Worm (Caenorhabditis elegans) whole organism, mixed stage, embryonic: ENCODE results near the gene Y17G7B.3.

Experiments
- M03D4.4 ChIP-seq: sonication (generic microtip); optimal IDR thresholded peaks from 2 replicates; lab custom pipeline; 2017; ENCODE audit warnings: mild to moderate bottlenecking, missing genetic modification characterization, missing compliant biosample characterization
- bed-3 ChIP-seq: fragments of 200-800 bp; sonication (Bioruptor generic); optimal IDR thresholded peaks from 3 replicates; lab custom pipeline; 2018; ENCODE audit warnings: mild to moderate bottlenecking, missing genetic modification characterization, moderate library complexity, missing compliant biosample characterization
- blmp-1 ChIP-seq: fragments of 150-350 bp; optimal IDR thresholded peaks from 2 replicates; lab custom pipeline; 2014; ENCODE audit warnings: missing biosample characterization, missing genetic modification characterization
- ceh-39 ChIP-seq: fragments of 150-350 bp; optimal IDR thresholded peaks from 2 replicates; lab custom pipeline; 2014; ENCODE audit warnings: missing biosample characterization, missing genetic modification characterization
- ceh-43 ChIP-seq: fragments of 200-800 bp; sonication (Bioruptor generic); optimal IDR thresholded peaks from 2 replicates; lab custom pipeline; 2018; ENCODE audit warnings: mild to moderate bottlenecking, missing genetic modification characterization, moderate library complexity, missing compliant biosample characterization
- ceh-83 ChIP-seq: fragments of 200-800 bp; sonication (Bioruptor generic); optimal IDR thresholded peaks from 2 replicates; lab custom pipeline; 2018; ENCODE audit warnings: mild to moderate bottlenecking, missing genetic modification characterization, missing compliant biosample characterization
- ces-1 ChIP-seq: fragments of 150-350 bp; optimal IDR thresholded peaks from 2 replicates; lab custom pipeline; 2014; ENCODE audit warnings: missing biosample characterization, missing genetic modification reagents, missing genetic modification characterization
- cnd-1 ChIP-seq: fragments of 200-800 bp; sonication (Bioruptor generic); optimal IDR thresholded peaks from 2 replicates; lab custom pipeline; 2018; ENCODE audit warnings: mild to moderate bottlenecking, missing genetic modification characterization, missing compliant biosample characterization
- drap-1 ChIP-seq: fragments of 200-800 bp; sonication (Bioruptor generic); optimal IDR thresholded peaks from 3 replicates; lab custom pipeline; 2018; ENCODE audit warnings: mild to moderate bottlenecking, missing genetic modification characterization, missing compliant biosample characterization
- elt-1 ChIP-seq: sonication (generic microtip); optimal IDR thresholded peaks from 2 replicates; lab custom pipeline; 2017; ENCODE audit warnings: missing genetic modification characterization, mild to moderate bottlenecking, missing compliant biosample characterization, antibody characterized with exemption, moderate library complexity, borderline replicate concordance; ENCODE audit not compliant: insufficient read depth
- elt-3 ChIP-seq: fragments of 150-350 bp; optimal IDR thresholded peaks from 2 replicates; lab custom pipeline; 2014; ENCODE audit warnings: missing biosample characterization, missing genetic modification characterization
- flh-1 ChIP-seq: fragments of 200-800 bp; sonication (Bioruptor generic); optimal IDR thresholded peaks from 2 replicates; lab custom pipeline; 2018; ENCODE audit warnings: mild to moderate bottlenecking, missing genetic modification characterization, moderate library complexity, missing compliant biosample characterization
- ham-2 ChIP-seq: fragments of 200-800 bp; sonication (Bioruptor generic); optimal IDR thresholded peaks from 2 replicates; lab custom pipeline; 2018; ENCODE audit warnings: mild to moderate bottlenecking, missing genetic modification characterization, missing compliant biosample characterization
- hlh-1 ChIP-seq: fragments of 150-350 bp; optimal IDR thresholded peaks from 2 replicates; lab custom pipeline; 2014; ENCODE audit warnings: missing biosample characterization, missing genetic modification reagents, missing genetic modification characterization
- lin-13 ChIP-seq: fragments of 150-350 bp; optimal IDR thresholded peaks from 2 replicates; lab custom pipeline; 2014; ENCODE audit warnings: missing biosample characterization, missing genetic modification characterization
- lin-32 ChIP-seq: fragments of 200-800 bp; sonication (Bioruptor generic); optimal IDR thresholded peaks from 2 replicates; lab custom pipeline; 2018; ENCODE audit warnings: mild to moderate bottlenecking, missing genetic modification characterization, missing compliant biosample characterization
- lsy-2 ChIP-seq: fragments of 150-350 bp; optimal IDR thresholded peaks from 2 replicates; lab custom pipeline; 2014; ENCODE audit warnings: missing biosample characterization, missing genetic modification characterization
- mab-5 ChIP-seq: fragments of 150-350 bp; optimal IDR thresholded peaks from 2 replicates; lab custom pipeline; 2014; ENCODE audit warnings: missing biosample characterization, missing genetic modification characterization
- mls-2 ChIP-seq: sonication (generic microtip); optimal IDR thresholded peaks from 2 replicates; lab custom pipeline; 2016; ENCODE audit warnings: mild to moderate bottlenecking, missing genetic modification characterization, moderate library complexity, missing compliant biosample characterization
- nhr-12 ChIP-seq: fragments of 150-350 bp; optimal IDR thresholded peaks from 2 replicates; lab custom pipeline; 2014; ENCODE audit warnings: missing biosample characterization, missing genetic modification characterization
- nhr-2 ChIP-seq: fragments of 150-350 bp; optimal IDR thresholded peaks from 2 replicates; lab custom pipeline; 2014; ENCODE audit warnings: missing biosample characterization, missing genetic modification characterization
- nhr-28 ChIP-seq: fragments of 150-350 bp; optimal IDR thresholded peaks from 2 replicates; lab custom pipeline; 2014; ENCODE audit warnings: missing biosample characterization, missing genetic modification characterization
- nhr-76 ChIP-seq: sonication (generic microtip); optimal IDR thresholded peaks from 2 replicates; lab custom pipeline; 2017; ENCODE audit warnings: missing biosample characterization, missing genetic modification characterization
- pha-4 ChIP-seq: fragments of 150-350 bp; optimal IDR thresholded peaks from 2 replicates; lab custom pipeline; 2018; ENCODE audit warnings: missing biosample characterization, missing genetic modification reagents, missing genetic modification characterization
- sem-2 ChIP-seq: fragments of 200-800 bp; sonication (Bioruptor generic); optimal IDR thresholded peaks from 2 replicates; lab custom pipeline; 2018; ENCODE audit warnings: mild to moderate bottlenecking, missing genetic modification characterization, missing compliant biosample characterization
- snpc-4 ChIP-seq: fragments of 150-350 bp; optimal IDR thresholded peaks from 2 replicates; lab custom pipeline; 2014; ENCODE audit warnings: missing biosample characterization, missing genetic modification characterization
- sptf-1 ChIP-seq: sonication (generic microtip); optimal IDR thresholded peaks from 2 replicates; lab custom pipeline; 2017; ENCODE audit warnings: mild to moderate bottlenecking, missing genetic modification characterization, moderate library complexity, missing compliant biosample characterization
- tbx-8 ChIP-seq: fragments of 200-800 bp; sonication (Bioruptor generic); optimal IDR thresholded peaks from 2 replicates; lab custom pipeline; 2018; ENCODE audit warnings: mild to moderate bottlenecking, missing genetic modification characterization, moderate library complexity, missing compliant biosample characterization
- unc-120 ChIP-seq: sonication (generic microtip); optimal IDR thresholded peaks from 2 replicates; lab custom pipeline; 2017; ENCODE audit warnings: missing genetic modification characterization, missing compliant biosample characterization; ENCODE audit not compliant: poor library complexity, severe bottlenecking
- unc-62 ChIP-seq: fragments of 150-350 bp; optimal IDR thresholded peaks from 2 replicates; lab custom pipeline; 2014; ENCODE audit warnings: missing biosample characterization, missing genetic modification reagents, missing genetic modification characterization
- zip-8 ChIP-seq: fragments of 150-350 bp; optimal IDR thresholded peaks from 2 replicates; lab custom pipeline; 2014; ENCODE audit warnings: missing biosample characterization, missing genetic modification characterization
- ztf-11 ChIP-seq: fragments of 150-350 bp; optimal IDR thresholded peaks from 2 replicates; lab custom pipeline; 2014; ENCODE audit warnings: missing biosample characterization, missing genetic modification characterization

Y17G7B.3 gene

DNA sequence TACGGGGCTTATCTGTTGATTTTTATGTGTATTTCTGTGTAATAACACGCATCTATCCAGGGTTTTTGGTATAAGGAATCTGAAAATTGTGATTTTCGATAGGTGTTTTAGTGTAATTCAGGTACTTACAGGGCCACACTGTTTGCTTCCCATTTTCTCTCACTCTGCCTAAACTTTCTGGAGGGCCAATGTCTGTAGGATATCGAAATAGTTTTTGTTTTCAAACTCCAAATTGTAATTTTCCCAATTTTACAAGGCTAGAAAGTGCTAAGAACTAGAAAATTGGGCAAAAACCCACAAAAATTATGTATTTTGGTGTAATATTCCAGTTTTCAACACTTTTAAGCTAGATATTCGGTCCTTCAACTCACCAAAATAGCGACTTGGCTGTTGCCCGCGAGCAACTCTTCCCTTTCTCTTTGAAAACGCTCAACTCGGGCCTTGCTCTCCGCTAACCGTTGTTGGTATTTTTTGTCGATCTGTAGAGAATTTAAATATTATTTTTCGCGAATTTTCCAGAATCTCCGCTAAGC lies 12.0 kb upstream of the Y17G7B.3 start:
- TF ChIP-seq unc-120 (no peak), nhr-76 (tag; lab: Kevin White, UChicago) (no peak), mab-5 (tag; lab: Kevin White, UChicago) (no peak), sem-2 (no peak), bed-3 (no peak), pha-4 (no peak), hlh-1 (no peak), mls-2 (tag; lab: Kevin White, UChicago) (no peak), ztf-11 (tag; lab: Kevin White, UChicago) (no peak), tbx-8 (no peak), blmp-1 (tag; lab: Kevin White, UChicago) (no peak), ceh-39 (tag; lab: Kevin White, UChicago) (no peak), ceh-83 (GFP tag; lab: Kevin White, UChicago) (no peak), elt-3 (tag; lab: Kevin White, UChicago) (no peak), nhr-2 (tag; lab: Kevin White, UChicago) (no peak), lin-13 (no peak)

DNA sequence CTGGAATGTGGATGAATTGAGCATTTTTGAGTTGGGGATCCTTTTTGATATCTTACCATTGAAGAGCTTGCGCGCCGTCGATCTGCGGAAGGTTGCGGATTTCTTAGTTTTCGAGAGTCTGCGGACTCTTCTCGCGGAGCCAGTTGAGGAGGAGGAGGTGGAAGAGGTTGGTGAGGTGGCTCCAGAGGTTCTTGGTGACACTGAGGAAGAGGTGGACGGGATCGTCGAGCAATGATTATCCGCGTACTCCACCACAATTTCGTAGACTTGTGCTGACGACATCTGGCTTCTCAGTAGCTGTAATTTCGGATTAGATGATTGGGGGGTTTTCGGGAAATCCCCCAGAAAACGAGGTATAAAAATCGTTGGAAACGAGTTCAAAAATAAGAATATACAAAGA lies 11.5 kb upstream of the Y17G7B.3 start, which contains the start of gene Y17G7B.21:
Gene Y17G7B.21 (minus strand): TSS at position 299 of the 400 bp plus-strand sequence.
- TF ChIP-seq nhr-76 (tag; lab: Kevin White, UChicago): no peak
- no peak for TF ChIP-seq ceh-39 (tag; lab: Kevin White, UChicago)
- TF ChIP-seq sem-2: no peak
- TF ChIP-seq lin-32: no peak
- no peak for TF ChIP-seq mab-5 (tag; lab: Kevin White, UChicago)
- no peak for TF ChIP-seq bed-3
- no peak for TF ChIP-seq unc-120
- no peak for TF ChIP-seq elt-1 (tag; lab: Kevin White, UChicago)
- no peak for TF ChIP-seq zip-8 (tag; lab: Kevin White, UChicago)

DNA sequence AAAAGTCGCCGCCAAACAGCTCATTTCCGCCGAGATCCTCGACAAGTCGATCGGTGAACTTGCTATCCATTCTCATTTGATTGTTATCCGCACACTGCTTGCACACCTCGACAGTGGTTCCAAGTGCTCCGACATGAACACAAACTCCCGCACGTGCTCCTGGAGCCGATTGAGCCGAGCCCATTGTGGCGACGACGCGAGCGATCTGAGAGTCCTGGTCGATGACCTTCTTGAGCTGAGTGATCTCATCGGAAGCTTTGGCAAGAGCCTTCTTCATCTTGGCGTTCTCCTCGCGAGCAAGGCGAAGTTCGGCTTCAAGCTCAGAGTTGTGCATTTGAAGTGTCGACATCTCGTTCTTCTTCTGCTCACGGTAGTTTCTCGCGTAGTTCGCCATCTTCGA lies 10.3 kb upstream of the Y17G7B.3 start:
- TF ChIP-seq M03D4.4 (tag; lab: Kevin White, UChicago): no peak
- TF ChIP-seq, all 35 proteins: peak for 0

DNA sequence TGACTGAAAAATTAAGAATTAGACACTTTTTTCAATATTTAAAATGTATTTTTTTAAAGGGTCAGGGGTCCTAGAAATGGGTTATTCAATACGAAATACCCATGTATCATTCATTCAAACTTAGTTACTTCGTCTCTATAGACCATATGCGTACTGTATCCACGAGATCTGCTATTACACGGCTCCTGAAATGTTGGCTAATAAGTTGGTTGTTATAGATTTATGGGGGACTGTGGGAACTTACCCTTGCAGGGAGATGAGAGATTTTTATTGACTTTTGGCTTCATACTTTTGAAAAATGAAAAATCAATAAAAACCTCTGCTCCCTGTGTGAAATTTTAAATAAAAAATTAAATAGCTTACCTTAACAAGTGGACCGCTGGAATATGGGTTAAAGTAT lies 9.9 kb upstream of the Y17G7B.3 start:
- TF ChIP-seq flh-1 (GFP tag; lab: Kevin White, UChicago) (no peak), M03D4.4 (tag; lab: Kevin White, UChicago) (no peak), unc-62 (GFP tag; lab: Kevin White, UChicago) (no peak), hlh-1 (no peak), cnd-1 (tag; lab: Kevin White, UChicago) (no peak), lin-32 (no peak), ceh-83 (GFP tag; lab: Kevin White, UChicago) (no peak), nhr-28 (tag; lab: Kevin White, UChicago) (no peak), elt-3 (tag; lab: Kevin White, UChicago) (no peak), ceh-43 (GFP tag; lab: Kevin White, UChicago) (no peak), ces-1 (GFP tag; lab: Kevin White, UChicago) (no peak), pha-4 (no peak), lin-13 (no peak), ham-2 (GFP tag; lab: Kevin White, UChicago) (no peak), sem-2 (no peak), bed-3 (no peak), ceh-39 (tag; lab: Kevin White, UChicago) (no peak), elt-1 (tag; lab: Kevin White, UChicago) (no peak)

DNA sequence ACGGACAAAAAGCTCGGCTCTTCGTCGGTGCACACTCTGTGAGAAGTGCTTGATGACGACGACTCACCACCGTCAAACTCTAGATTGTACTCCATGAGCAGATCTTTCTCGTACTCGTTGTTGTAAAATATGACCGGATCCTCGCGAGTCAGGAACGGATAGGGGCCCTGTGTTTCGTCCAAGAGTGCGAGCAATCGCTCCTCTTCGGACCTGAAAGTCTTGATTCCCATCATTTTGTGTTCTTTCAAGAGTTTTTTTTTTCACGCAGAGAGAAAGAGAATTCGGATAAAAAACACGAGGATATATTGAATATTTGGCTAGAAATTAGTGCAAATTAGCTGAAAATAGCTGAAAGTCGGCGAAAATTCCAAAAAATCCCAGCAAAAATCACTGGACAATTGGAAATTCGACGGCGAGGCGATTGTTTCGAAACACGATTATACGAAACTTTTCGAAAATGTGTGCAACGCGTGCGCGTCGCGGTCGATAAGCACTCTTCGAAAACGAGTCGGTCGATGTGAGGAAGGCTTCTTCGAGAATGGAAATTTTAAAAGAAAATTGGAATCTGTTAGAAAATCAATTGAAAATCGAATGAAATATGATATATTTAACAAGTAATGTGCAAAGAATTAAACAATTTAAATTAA lies 9.3 kb upstream of the Y17G7B.3 start, which contains the start of the genes ash-2 and Y17G7B.20:
Gene ash-2 (plus strand): TSS at position 390 of the 647 bp plus-strand sequence.
Gene Y17G7B.20 (minus strand): TSS at position 396 of the 647 bp plus-strand sequence.
- TF ChIP-seq ztf-11 (tag; lab: Kevin White, UChicago) (peak; percentile 16), ceh-39 (tag; lab: Kevin White, UChicago) (peak; percentile 100), blmp-1 (tag; lab: Kevin White, UChicago) (no peak), snpc-4 (tag; lab: Kevin White, UChicago) (no peak), tbx-8 (no peak), hlh-1 (peak; percentile 3), nhr-28 (tag; lab: Kevin White, UChicago) (no peak), bed-3 (no peak), ces-1 (GFP tag; lab: Kevin White, UChicago) (peak; percentile 29), M03D4.4 (tag; lab: Kevin White, UChicago) (no peak), sem-2 (no peak), cnd-1 (tag; lab: Kevin White, UChicago) (no peak), nhr-76 (tag; lab: Kevin White, UChicago) (no peak), ceh-43 (GFP tag; lab: Kevin White, UChicago) (no peak), nhr-12 (tag; lab: Kevin White, UChicago) (no peak), ham-2 (GFP tag; lab: Kevin White, UChicago) (no peak), lsy-2 (tag; lab: Kevin White, UChicago) (no peak), drap-1 (GFP tag; lab: Kevin White, UChicago) (no peak), pha-4 (no peak), sptf-1 (tag; lab: Kevin White, UChicago) (no peak), ceh-83 (GFP tag; lab: Kevin White, UChicago) (no peak), elt-3 (tag; lab: Kevin White, UChicago) (no peak), mls-2 (tag; lab: Kevin White, UChicago) (no peak), lin-13 (peak; percentile 33)
